Fruit fly (Drosophila melanogaster) whole organism, wandering third instar larva: ENCODE measurements around the gene NK7.1.

Experiments used
- Abd-B ChIP-seq: fragments of >200 bp; optimal IDR thresholded peaks from 2 replicates; lab custom pipeline; 2017; ENCODE audit warnings: missing biosample characterization, missing genetic modification characterization
- CG32264 ChIP-seq: fragments of 200-800 bp; sonication (Bioruptor generic); optimal IDR thresholded peaks from 2 replicates; lab custom pipeline; 2016; ENCODE audit warnings: missing biosample characterization, missing genetic modification characterization
- CG9705 ChIP-seq: fragments of 200-800 bp; sonication (Bioruptor generic); optimal IDR thresholded peaks from 2 replicates; lab custom pipeline; 2018; ENCODE audit warnings: missing biosample characterization, mild to moderate bottlenecking, missing genetic modification characterization
- CrebA ChIP-seq: fragments of 200-800 bp; sonication (Bioruptor generic); optimal IDR thresholded peaks from 2 replicates; lab custom pipeline; 2016; ENCODE audit warnings: missing biosample characterization, mild to moderate bottlenecking, missing genetic modification characterization, borderline replicate concordance
- Dfd ChIP-seq: fragments of >200 bp; optimal IDR thresholded peaks from 2 replicates; lab custom pipeline; 2017; ENCODE audit warnings: missing biosample characterization, missing genetic modification characterization
- Dif ChIP-seq: fragments of 200-275, 200-300 bp; sonication (Bioruptor generic); optimal IDR thresholded peaks from 2 replicates; lab custom pipeline; 2018; ENCODE audit warnings: missing biosample characterization, missing genetic modification characterization; ENCODE audit not compliant: partially characterized antibody
- GATAd ChIP-seq: sonication (Bioruptor generic); optimal IDR thresholded peaks from 2 replicates; lab custom pipeline; 2016; ENCODE audit warnings: missing biosample characterization, missing genetic modification characterization
- HLH106 ChIP-seq: fragments of 200-800 bp; optimal IDR thresholded peaks from 3 replicates; lab custom pipeline; 2019; ENCODE audit warnings: missing biosample characterization, mild to moderate bottlenecking, missing genetic modification characterization, moderate library complexity
- Hnf4 ChIP-seq: fragments of 200-800 bp; sonication (Bioruptor generic); optimal IDR thresholded peaks from 2 replicates; lab custom pipeline; 2016; ENCODE audit warnings: missing biosample characterization, mild to moderate bottlenecking, missing genetic modification characterization
- Hr78 ChIP-seq: fragments of >200 bp; optimal IDR thresholded peaks from 2 replicates; lab custom pipeline; 2017; ENCODE audit warnings: missing biosample characterization, missing genetic modification characterization
- Hr83 ChIP-seq: fragments of 200-300 bp; sonication (Bioruptor generic); optimal IDR thresholded peaks from 2 replicates; lab custom pipeline; 2016; ENCODE audit warnings: missing biosample characterization, mild to moderate bottlenecking, missing genetic modification characterization, moderate library complexity; ENCODE audit not compliant: poor library complexity, severe bottlenecking
- Jra ChIP-seq: sonication (Bioruptor generic); optimal IDR thresholded peaks from 2 replicates; lab custom pipeline; 2016; ENCODE audit warnings: missing biosample characterization, missing genetic modification characterization
- Mio ChIP-seq: sonication (Bioruptor generic); optimal IDR thresholded peaks from 2 replicates; lab custom pipeline; 2016; ENCODE audit warnings: missing biosample characterization, missing genetic modification characterization
- Myc ChIP-seq: fragments of >200 bp; optimal IDR thresholded peaks from 2 replicates; lab custom pipeline; 2017
- N ChIP-seq: fragments of >200 bp; optimal IDR thresholded peaks from 2 replicates; lab custom pipeline; 2018; ENCODE audit warnings: missing biosample characterization, missing external identifiers, missing genetic modification characterization
- OdsH ChIP-seq: fragments of 200-800 bp; sonication (Bioruptor generic); optimal IDR thresholded peaks from 2 replicates; lab custom pipeline; 2016; ENCODE audit warnings: missing biosample characterization, mild to moderate bottlenecking, missing genetic modification characterization
- Rel ChIP-seq, 2 experiments: fragments of 200-800 bp; sonication (Bioruptor generic) in 1 of 2; optimal IDR thresholded peaks; 2 replicates in 1 of 2; 3 replicates in 1 of 2; lab custom pipeline; 2016 to 2019; ENCODE audit warnings: mild to moderate bottlenecking in 2 of 2, missing biosample characterization in 2 of 2, missing genetic modification characterization in 2 of 2, moderate library complexity in 1 of 2
- Sp1 ChIP-seq: fragments of 200-800 bp; sonication (Bioruptor generic); optimal IDR thresholded peaks from 3 replicates; lab custom pipeline; 2019; ENCODE audit warnings: missing biosample characterization, mild to moderate bottlenecking, missing genetic modification characterization, moderate library complexity
- Vsx2 ChIP-seq: fragments of 200-300, 225-300 bp; sonication (Bioruptor generic); optimal IDR thresholded peaks from 2 replicates; lab custom pipeline; 2018; ENCODE audit warnings: missing biosample characterization, missing genetic modification characterization; ENCODE audit not compliant: partially characterized antibody
- br ChIP-seq: fragments of 200-800 bp; sonication (Bioruptor generic); optimal IDR thresholded peaks from 2 replicates; lab custom pipeline; 2016; ENCODE audit warnings: missing biosample characterization, missing genetic modification characterization
- brk ChIP-seq: fragments of 200-800 bp; sonication (Bioruptor generic); optimal IDR thresholded peaks from 2 replicates; lab custom pipeline; 2016; ENCODE audit warnings: missing biosample characterization, mild to moderate bottlenecking, missing genetic modification characterization
- dl ChIP-seq, 2 experiments: fragments of 175-275, 200-275 bp in 1 of 2; fragments of 200-275 bp in 1 of 2; sonication (Bioruptor generic); optimal IDR thresholded peaks; lab custom pipeline; 2018; ENCODE audit warnings: mild to moderate bottlenecking in 2 of 2, missing biosample characterization in 2 of 2, missing genetic modification characterization in 2 of 2, moderate library complexity in 2 of 2; ENCODE audit not compliant: partially characterized antibody in 2 of 2, insufficient read depth in 1 of 2
- dmrt93B ChIP-seq: fragments of 200-800 bp; sonication (Bioruptor generic); optimal IDR thresholded peaks from 2 replicates; lab custom pipeline; 2018; ENCODE audit warnings: missing biosample characterization, mild to moderate bottlenecking, missing genetic modification characterization
- dsf ChIP-seq: sonication (Bioruptor generic); optimal IDR thresholded peaks from 2 replicates; lab custom pipeline; 2016; ENCODE audit warnings: missing biosample characterization, missing genetic modification characterization, borderline replicate concordance
- ey ChIP-seq: fragments of 200-800 bp; sonication (Bioruptor generic); optimal IDR thresholded peaks from 2 replicates; lab custom pipeline; 2016; ENCODE audit warnings: missing biosample characterization, missing genetic modification characterization
- foxo ChIP-seq, 2 experiments: fragments of 200-800 bp; sonication (Bioruptor generic); optimal IDR thresholded peaks; 2 replicates in 1 of 2; 3 replicates in 1 of 2; lab custom pipeline; 2016 to 2017; ENCODE audit warnings: missing biosample characterization in 2 of 2, missing genetic modification characterization in 2 of 2
- fru ChIP-seq: fragments of 200-800 bp; sonication (Bioruptor generic); optimal IDR thresholded peaks from 3 replicates; lab custom pipeline; 2016; ENCODE audit warnings: missing biosample characterization, mild to moderate bottlenecking, missing genetic modification characterization
- h ChIP-seq: fragments of 200-800 bp; sonication (Bioruptor generic); optimal IDR thresholded peaks from 3 replicates; lab custom pipeline; 2016; ENCODE audit warnings: missing biosample characterization, mild to moderate bottlenecking, missing genetic modification characterization
- jim ChIP-seq: fragments of 175-275, 200-325 bp; sonication (Bioruptor generic); optimal IDR thresholded peaks from 2 replicates; lab custom pipeline; 2016; ENCODE audit warnings: missing biosample characterization, mild to moderate bottlenecking, missing genetic modification characterization
- lola ChIP-seq: fragments of >200 bp; optimal IDR thresholded peaks from 2 replicates; lab custom pipeline; 2017; ENCODE audit warnings: missing biosample characterization, missing genetic modification characterization
- pan ChIP-seq: fragments of >200 bp; optimal IDR thresholded peaks from 2 replicates; lab custom pipeline; 2017
- psq ChIP-seq: fragments of 200-800 bp; sonication (Bioruptor generic); optimal IDR thresholded peaks from 3 replicates; lab custom pipeline; 2017; ENCODE audit warnings: missing biosample characterization, mild to moderate bottlenecking, missing genetic modification characterization, moderate library complexity
- rgr ChIP-seq: fragments of 200-800 bp; sonication (Bioruptor generic); optimal IDR thresholded peaks from 3 replicates; lab custom pipeline; 2016; ENCODE audit warnings: missing biosample characterization, mild to moderate bottlenecking, missing genetic modification characterization
- sage ChIP-seq: fragments of 200-800 bp; sonication (Bioruptor generic); optimal IDR thresholded peaks from 2 replicates; lab custom pipeline; 2016; ENCODE audit warnings: missing biosample characterization, mild to moderate bottlenecking, missing genetic modification characterization
- sv ChIP-seq: fragments of 200-800 bp; sonication (Bioruptor generic); optimal IDR thresholded peaks from 3 replicates; lab custom pipeline; 2016; ENCODE audit warnings: missing biosample characterization, missing genetic modification characterization
- tai ChIP-seq: sonication (Bioruptor generic); optimal IDR thresholded peaks from 2 replicates; lab custom pipeline; 2016; ENCODE audit warnings: missing biosample characterization, missing genetic modification characterization
- usp ChIP-seq: fragments of >200 bp; optimal IDR thresholded peaks from 2 replicates; lab custom pipeline; 2017; ENCODE audit warnings: missing biosample characterization, missing genetic modification characterization
- woc ChIP-seq: sonication (Bioruptor generic); optimal IDR thresholded peaks from 2 replicates; lab custom pipeline; 2016; ENCODE audit warnings: missing biosample characterization, mild to moderate bottlenecking, missing genetic modification characterization

NK7.1 gene

DNA sequence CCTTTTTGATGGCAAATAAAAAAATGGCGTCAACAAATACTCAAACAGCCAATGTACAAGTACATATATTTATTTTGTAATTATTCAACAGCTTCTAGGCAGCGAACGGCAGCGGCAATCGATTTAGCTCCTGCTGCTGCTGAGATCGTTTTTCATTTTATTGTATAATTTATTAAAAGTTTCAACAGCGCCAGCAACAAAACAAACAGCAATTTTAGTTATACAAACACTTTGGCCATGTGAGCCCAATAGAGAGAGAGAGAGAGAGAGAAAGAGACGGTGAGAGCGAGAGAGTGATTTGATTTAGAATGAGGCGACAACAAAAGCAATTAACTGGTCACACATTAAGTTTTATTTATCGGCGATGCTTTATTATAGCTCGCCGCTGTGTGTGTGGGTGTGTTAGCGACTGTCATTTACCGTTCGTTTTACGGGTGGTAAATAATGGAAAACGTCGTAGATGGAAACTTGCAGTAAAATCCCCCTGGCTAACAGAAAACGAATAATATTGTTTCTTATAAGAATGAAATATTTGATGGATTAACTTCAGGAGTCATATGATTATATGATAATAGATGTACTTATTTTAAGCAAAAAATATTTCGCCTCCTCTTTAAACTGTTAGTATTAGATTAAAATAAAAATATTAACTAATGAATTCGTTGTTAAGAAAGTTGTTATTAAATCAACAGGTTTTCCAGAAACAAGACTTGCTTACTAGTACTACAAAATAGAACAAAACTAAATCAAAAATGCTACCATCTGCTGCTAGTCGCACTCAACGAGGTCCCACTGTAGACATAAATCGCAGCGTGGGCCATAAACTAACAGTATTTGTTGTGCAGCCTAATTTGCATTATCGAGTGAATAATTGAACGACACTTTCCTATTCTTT lies 87.4 kb downstream of the NK7.1 start:
- TF ChIP-seq HLH106 (tag; lab: Kevin White, UChicago) (no peak), foxo (GFP tag; optimal IDR thresholded peaks at IDR 0.05; lab: Kevin White, UChicago) (peak in 1 of 2 experiments; percentile 2), Dif (GFP tag; lab: Kevin White, UChicago) (peak; percentile 34)

dm6 chr3R:14284422-14284760 lies 88.4 kb downstream of the NK7.1 start:
- TF ChIP-seq OdsH (GFP tag; lab: Kevin White, UChicago), result no peak
- no peak for TF ChIP-seq usp
- TF ChIP-seq, all 38 proteins: peak for 0

- TF ChIP-seq Dif (GFP tag; lab: Kevin White, UChicago) (peak; percentile 72), pan (lab: Kevin White, UChicago) (no peak), Hr83 (GFP tag; lab: Kevin White, UChicago) (peak; percentile 60), fru (GFP tag; lab: Kevin White, UChicago) (peak; percentile 96), HLH106 (tag; lab: Kevin White, UChicago) (peak; percentile 98), ey (GFP tag; lab: Kevin White, UChicago) (peak; percentile 96), Hnf4 (peak; percentile 94), Jra (peak; percentile 72), CrebA (GFP tag; lab: Kevin White, UChicago) (peak; percentile 4), dl (GFP tag; optimal IDR thresholded peaks at IDR 0.05; lab: Kevin White, UChicago; ENCODE audit: insufficient read depth in 1 of 2, partially characterized antibody in 2 of 2) (peak; percentile 2 to 81), woc (GFP tag; lab: Kevin White, UChicago) (peak; percentile 80), rgr (GFP tag; lab: Kevin White, UChicago) (peak; percentile 98), Vsx2 (GFP tag; lab: Kevin White, UChicago) (peak; percentile 81), CG9705 (GFP tag; lab: Kevin White, UChicago) (peak; percentile 89), sage (GFP tag; lab: Kevin White, UChicago) (peak; percentile 93), Abd-B (GFP tag; lab: Kevin White, UChicago) (no peak), Myc (lab: Kevin White, UChicago) (no peak), OdsH (GFP tag; lab: Kevin White, UChicago) (peak; percentile 99), CG32264 (GFP tag; lab: Kevin White, UChicago) (peak; percentile 88), h (GFP tag; lab: Kevin White, UChicago) (peak; percentile 98), foxo (GFP tag; optimal IDR thresholded peaks at IDR 0.05; lab: Kevin White, UChicago) (peak; percentile 57 to 98), N (GFP tag; lab: Kevin White, UChicago) (no peak), dsf (GFP tag; lab: Kevin White, UChicago) (peak; percentile 93), Hr78 (no peak), Sp1 (peak; percentile 98), lola (GFP tag; lab: Kevin White, UChicago) (no peak), Mio (GFP tag; lab: Kevin White, UChicago) (peak; percentile 49), jim (GFP tag; lab: Kevin White, UChicago) (no peak), sv (GFP tag; lab: Kevin White, UChicago) (peak; percentile 96), Dfd (GFP tag; lab: Kevin White, UChicago) (peak; percentile 83), Rel (GFP tag; optimal IDR thresholded peaks at IDR 0.05; lab: Kevin White, UChicago) (peak; percentile 83), Rel (tag; optimal IDR thresholded peaks at IDR 0.05; lab: Kevin White, UChicago) (peak; percentile 58), psq (GFP tag; lab: Kevin White, UChicago) (peak; percentile 96), br (GFP tag; lab: Kevin White, UChicago) (peak; percentile 96), GATAd (GFP tag; lab: Kevin White, UChicago) (peak; percentile 62), tai (peak; percentile 93), usp (no peak), brk (peak; percentile 97), dmrt93B (GFP tag; lab: Kevin White, UChicago) (peak; percentile 94)
These were observed 88.9 kb downstream of the NK7.1 start for dm6 chr3R:14283754-14284421.
